Fruit fly (Drosophila melanogaster) whole organism, embryonic: ENCODE data around the gene CG14220.

ENCODE experiments used
- Ada2b ChIP-seq: fragments of 200-800 bp; sonication (Bioruptor generic); IDR thresholded peaks from 2 replicates; pipeline ENCODE4 v1.3.6; 2022; ENCODE audit warnings: missing biosample characterization, missing genetic modification characterization
- CG10565 ChIP-seq: fragments of 200-800 bp; sonication (Bioruptor generic); optimal IDR thresholded peaks from 3 replicates; lab custom pipeline; 2016; ENCODE audit warnings: missing biosample characterization, mild to moderate bottlenecking, missing genetic modification characterization
- CG10959 ChIP-seq: fragments of 200-800 bp; sonication (Bioruptor generic); IDR thresholded peaks from 2 replicates; pipeline ENCODE4 v1.3.6; 2022; ENCODE audit warnings: missing biosample characterization, missing genetic modification characterization
- CG11696 ChIP-seq: fragments of 200-800 bp; sonication (Bioruptor generic); IDR thresholded peaks from 2 replicates; pipeline ENCODE4 v1.3.6; 2022; ENCODE audit warnings: missing biosample characterization, missing genetic modification characterization
- CG12104 ChIP-seq: fragments of 200-800 bp; sonication (Bioruptor generic); optimal IDR thresholded peaks from 3 replicates; lab custom pipeline; 2016; ENCODE audit warnings: missing biosample characterization, missing genetic modification characterization
- CG12155 ChIP-seq: fragments of 200-800 bp; sonication (Bioruptor generic); optimal IDR thresholded peaks from 3 replicates; lab custom pipeline; 2016; ENCODE audit warnings: missing biosample characterization, missing genetic modification characterization
- CG12769 ChIP-seq: fragments of 200-800 bp; sonication (Bioruptor generic); optimal IDR thresholded peaks from 2 replicates; lab custom pipeline; 2019; ENCODE audit warnings: missing biosample characterization, mild to moderate bottlenecking, missing genetic modification characterization, moderate library complexity
- CG14860 ChIP-seq: fragments of 200-800 bp; sonication (Bioruptor generic); IDR thresholded peaks from 3 replicates; pipeline ENCODE4 v1.3.6; 2022; ENCODE audit warnings: missing biosample characterization, missing genetic modification characterization; ENCODE audit not compliant: partially characterized antibody
- CG1602 ChIP-seq: fragments of 200-800 bp; sonication (Bioruptor generic); optimal IDR thresholded peaks from 3 replicates; lab custom pipeline; 2016; ENCODE audit warnings: missing biosample characterization, missing genetic modification characterization
- CG1647 ChIP-seq: fragments of 200-800 bp; sonication (Bioruptor generic); optimal IDR thresholded peaks from 3 replicates; lab custom pipeline; 2016; ENCODE audit warnings: missing biosample characterization, missing genetic modification characterization
- CG16815 ChIP-seq: fragments of 200-800 bp; sonication (Bioruptor generic); optimal IDR thresholded peaks from 3 replicates; lab custom pipeline; 2017; ENCODE audit warnings: missing biosample characterization, mild to moderate bottlenecking, missing genetic modification characterization
- CG17359 ChIP-seq: fragments of 200-800 bp; sonication (Bioruptor generic); optimal IDR thresholded peaks from 3 replicates; lab custom pipeline; 2018; ENCODE audit warnings: missing biosample characterization, mild to moderate bottlenecking, missing genetic modification characterization, moderate library complexity
- CG17385 ChIP-seq: fragments of 200-800 bp; sonication (Bioruptor generic); optimal IDR thresholded peaks from 3 replicates; lab custom pipeline; 2018; ENCODE audit warnings: missing biosample characterization, mild to moderate bottlenecking, missing genetic modification characterization
- CG17612 ChIP-seq: fragments of 200-800 bp; sonication (Bioruptor generic); IDR thresholded peaks from 2 replicates; pipeline ENCODE4 v1.3.6; 2022; ENCODE audit warnings: missing biosample characterization, missing genetic modification characterization
- CG2889 ChIP-seq: fragments of 200-800 bp; sonication (Bioruptor generic); IDR thresholded peaks from 3 replicates; pipeline ENCODE4 v1.3.6; 2022; ENCODE audit warnings: missing biosample characterization, missing genetic modification characterization
- CG30403 ChIP-seq: fragments of 200-800 bp; sonication (Bioruptor generic); optimal IDR thresholded peaks from 3 replicates; lab custom pipeline; 2016; ENCODE audit warnings: missing biosample characterization, missing genetic modification characterization
- CG31224 ChIP-seq: fragments of 200-800 bp; sonication (Bioruptor generic); IDR thresholded peaks from 2 replicates; pipeline ENCODE4 v1.3.6; 2022; ENCODE audit warnings: missing biosample characterization, missing genetic modification characterization
- CG32772 ChIP-seq: fragments of 200-800 bp; sonication (Bioruptor generic); IDR thresholded peaks from 2 replicates; pipeline ENCODE4 v1.3.6; 2022; ENCODE audit warnings: missing biosample characterization, missing genetic modification characterization
- CG34224 ChIP-seq: fragments of 200-800 bp; sonication (Bioruptor generic); IDR thresholded peaks from 3 replicates; pipeline ENCODE4 v1.3.6; 2022; ENCODE audit warnings: missing biosample characterization, missing genetic modification characterization; ENCODE audit not compliant: partially characterized antibody
- CG6813 ChIP-seq: fragments of 200-800 bp; sonication (Bioruptor generic); optimal IDR thresholded peaks from 2 replicates; lab custom pipeline; 2017; ENCODE audit warnings: missing biosample characterization, missing genetic modification characterization, mild to moderate bottlenecking, moderate library complexity, missing genetic modification reagents
- CG7786 ChIP-seq: fragments of 200-800 bp; sonication (Bioruptor generic); optimal IDR thresholded peaks from 2 replicates; lab custom pipeline; 2016; ENCODE audit warnings: missing biosample characterization, missing genetic modification characterization
- CG8089 ChIP-seq: fragments of 200-800 bp; sonication (Bioruptor generic); optimal IDR thresholded peaks from 3 replicates; lab custom pipeline; 2016; ENCODE audit warnings: missing biosample characterization, missing genetic modification characterization
- CG8924 ChIP-seq: fragments of 200-800 bp; optimal IDR thresholded peaks from 3 replicates; lab custom pipeline; 2019; ENCODE audit warnings: missing biosample characterization, mild to moderate bottlenecking, missing genetic modification characterization, moderate library complexity
- CG9797 ChIP-seq: fragments of 200-800 bp; sonication (Bioruptor generic); optimal IDR thresholded peaks from 3 replicates; lab custom pipeline; 2018; ENCODE audit warnings: missing biosample characterization, mild to moderate bottlenecking, missing genetic modification characterization
- CHES-1-like ChIP-seq: fragments of 200-800 bp; sonication (Bioruptor generic); optimal IDR thresholded peaks from 2 replicates; lab custom pipeline; 2016; ENCODE audit warnings: missing biosample characterization, missing genetic modification characterization
- Eip74EF ChIP-seq, 2 experiments: fragments of 200-800 bp in 1 of 2; fragments of >200 bp in 1 of 2; sonication (Bioruptor generic) in 1 of 2; optimal IDR thresholded peaks; 2 replicates each; lab custom pipeline; 2017 to 2019; ENCODE audit warnings: missing biosample characterization in 2 of 2, missing genetic modification characterization in 2 of 2, mild to moderate bottlenecking in 1 of 2, moderate library complexity in 1 of 2
- Elba2 ChIP-seq: fragments of 200-800 bp; sonication (Bioruptor generic); optimal IDR thresholded peaks from 3 replicates; lab custom pipeline; 2016; ENCODE audit warnings: missing biosample characterization, missing genetic modification characterization
- HHEX ChIP-seq: fragments of 200-800 bp; sonication (Bioruptor generic); optimal IDR thresholded peaks from 3 replicates; lab custom pipeline; 2017; ENCODE audit warnings: missing biosample characterization, mild to moderate bottlenecking, missing genetic modification characterization, missing genetic modification reagents
- Mes4 ChIP-seq: fragments of 200-800 bp; sonication (Bioruptor generic); optimal IDR thresholded peaks from 2 replicates; lab custom pipeline; 2016; ENCODE audit warnings: missing biosample characterization, missing genetic modification characterization
- Oaz ChIP-seq: fragments of 200-800 bp; sonication (Bioruptor generic); IDR thresholded peaks from 2 replicates; pipeline ENCODE4 v1.3.6; 2022; ENCODE audit warnings: missing biosample characterization, missing genetic modification characterization
- Oli ChIP-seq: fragments of 200-800 bp; sonication (Bioruptor generic); optimal IDR thresholded peaks from 2 replicates; lab custom pipeline; 2018; ENCODE audit warnings: missing biosample characterization, mild to moderate bottlenecking, missing genetic modification characterization, moderate library complexity
- PHDP ChIP-seq: fragments of 200-800 bp; sonication (Bioruptor generic); optimal IDR thresholded peaks from 3 replicates; lab custom pipeline; 2018; ENCODE audit warnings: missing biosample characterization, mild to moderate bottlenecking, missing genetic modification characterization, moderate library complexity
- TFAM ChIP-seq: fragments of 200-800 bp; sonication (Bioruptor generic); optimal IDR thresholded peaks from 2 replicates; lab custom pipeline; 2017; ENCODE audit warnings: missing biosample characterization, missing genetic modification characterization, inconsistent platforms
- ash1 ChIP-seq: fragments of 200-800 bp; sonication (Bioruptor generic); optimal IDR thresholded peaks from 2 replicates; lab custom pipeline; 2018; ENCODE audit warnings: missing biosample characterization, mild to moderate bottlenecking, missing genetic modification characterization
- bab2 ChIP-seq: fragments of 200-800 bp; sonication (Bioruptor generic); optimal IDR thresholded peaks from 2 replicates; lab custom pipeline; 2016; ENCODE audit warnings: missing biosample characterization, missing genetic modification characterization
- cad ChIP-seq: fragments of >200 bp; optimal IDR thresholded peaks from 2 replicates; lab custom pipeline; 2017; ENCODE audit warnings: missing biosample characterization, missing genetic modification characterization
- esg ChIP-seq: fragments of 200-800 bp; sonication (Bioruptor generic); conservative IDR thresholded peaks from 2 replicates; pipeline ENCODE4 v1.3.6; 2022; ENCODE audit warnings: missing biosample characterization, missing genetic modification characterization
- eyg ChIP-seq: fragments of 200-800 bp; sonication (Bioruptor generic); optimal IDR thresholded peaks from 3 replicates; lab custom pipeline; 2016; ENCODE audit warnings: missing biosample characterization, missing genetic modification characterization
- ind ChIP-seq: fragments of 200-800 bp; sonication (Bioruptor generic); optimal IDR thresholded peaks from 3 replicates; lab custom pipeline; 2016; ENCODE audit warnings: missing biosample characterization, missing genetic modification characterization
- pb ChIP-seq: fragments of 200-800 bp; sonication (Bioruptor generic); optimal IDR thresholded peaks from 3 replicates; lab custom pipeline; 2016; ENCODE audit warnings: missing biosample characterization, missing genetic modification characterization
- pfk ChIP-seq: fragments of 200-800 bp; sonication (Bioruptor generic); optimal IDR thresholded peaks from 2 replicates; lab custom pipeline; 2018; ENCODE audit warnings: missing biosample characterization, mild to moderate bottlenecking, missing genetic modification characterization, moderate library complexity
- pho ChIP-seq: fragments of 200-800 bp; sonication (Bioruptor generic); optimal IDR thresholded peaks from 2 replicates; lab custom pipeline; 2016; ENCODE audit warnings: missing biosample characterization, missing genetic modification characterization
- sens ChIP-seq: fragments of 200-800 bp; sonication (Bioruptor generic); peaks from one replicate; lab custom pipeline; 2016; ENCODE audit warnings: missing biosample characterization, missing genetic modification characterization
- sens-2 ChIP-seq: fragments of 200-800 bp; sonication (Bioruptor generic); IDR thresholded peaks from 2 replicates; pipeline ENCODE4 v1.3.6; 2022; ENCODE audit warnings: missing biosample characterization, missing genetic modification characterization
- sqz ChIP-seq: fragments of 200-800 bp; sonication (Bioruptor generic); optimal IDR thresholded peaks from 3 replicates; lab custom pipeline; 2018; ENCODE audit warnings: missing biosample characterization, mild to moderate bottlenecking, missing genetic modification characterization
- sr ChIP-seq: fragments of 200-800 bp; sonication (Bioruptor generic); IDR thresholded peaks from 3 replicates; pipeline ENCODE4 v1.3.6; 2022; ENCODE audit warnings: missing biosample characterization, missing genetic modification characterization
- sug ChIP-seq: fragments of 200-800 bp; optimal IDR thresholded peaks from 2 replicates; lab custom pipeline; 2019; ENCODE audit warnings: missing biosample characterization, mild to moderate bottlenecking, missing genetic modification characterization, moderate library complexity
- tll ChIP-seq, 2 experiments: fragments of 200-800 bp in 1 of 2; fragments of >200 bp in 1 of 2; sonication (Bioruptor generic) in 1 of 2; optimal IDR thresholded peaks; 2 replicates each; lab custom pipeline; 2017 to 2019; ENCODE audit warnings: missing biosample characterization in 2 of 2, missing genetic modification characterization in 2 of 2, mild to moderate bottlenecking in 1 of 2, moderate library complexity in 1 of 2
- ttk ChIP-seq: fragments of 200-800 bp; sonication (Bioruptor generic); IDR thresholded peaks from 2 replicates; pipeline ENCODE4 v2.1.2; 2022; ENCODE audit warnings: missing biosample characterization, missing genetic modification characterization
- tx ChIP-seq: fragments of 200-800 bp; sonication (Bioruptor generic); optimal IDR thresholded peaks from 2 replicates; lab custom pipeline; 2016; ENCODE audit warnings: missing biosample characterization, missing genetic modification characterization
- wdn ChIP-seq: fragments of 200-800 bp; sonication (Bioruptor generic); IDR thresholded peaks from 2 replicates; pipeline ENCODE4 v1.3.6; 2022; ENCODE audit warnings: missing biosample characterization, missing genetic modification characterization

The CG14220 gene

DNA sequence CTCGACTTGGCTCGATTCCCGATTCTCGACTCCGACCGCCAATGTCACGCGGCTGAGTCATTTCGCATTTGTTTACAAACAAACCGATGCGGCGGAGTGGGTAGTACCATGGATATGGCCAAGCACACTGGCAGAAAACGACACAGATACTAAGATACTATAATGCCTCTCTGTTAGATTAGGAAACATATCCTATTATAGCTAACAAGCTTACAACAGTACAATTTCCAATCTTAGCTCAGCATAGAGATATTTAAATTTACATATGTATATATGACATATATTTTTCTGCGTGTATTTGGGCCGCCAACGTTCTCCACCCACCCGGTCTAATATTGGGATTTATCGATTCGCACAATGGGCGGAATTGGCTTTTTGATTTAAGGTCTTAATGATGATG is 2.3 kb upstream of the CG14220 start (continued):
- peak; percentile 74 for TF ChIP-seq CG6813 (GFP tag; lab: Kevin White, UChicago)
- peak; percentile 47 for TF ChIP-seq CG1647 (GFP tag; lab: Kevin White, UChicago)
- TF ChIP-seq bab2 (GFP tag; lab: Kevin White, UChicago) = peak; percentile 43
- peak; percentile 72 for TF ChIP-seq CG8924 (tag; lab: Kevin White, UChicago)
- no peak for TF ChIP-seq CG9797
- peak in 1 of 2 experiments; percentile 55 for TF ChIP-seq Eip74EF (GFP tag; optimal IDR thresholded peaks at IDR 0.05; lab: Kevin White, UChicago)
- TF ChIP-seq CG17612 (GFP tag; lab: Robert Waterston, UW) = no peak
- no peak for TF ChIP-seq pb (GFP tag; lab: Kevin White, UChicago)
- TF ChIP-seq TFAM (GFP tag; lab: Kevin White, UChicago) = no peak
- no peak for TF ChIP-seq ash1 (GFP tag; lab: Kevin White, UChicago)
- peak; percentile 91 for TF ChIP-seq Ada2b
- peak; percentile 74 for TF ChIP-seq esg (GFP tag; lab: Robert Waterston, UW)
- peak; percentile 78 for TF ChIP-seq HHEX
- TF ChIP-seq CG34224 (GFP tag; lab: Robert Waterston, UW) = no peak
- peak; percentile 48 for TF ChIP-seq pho
- TF ChIP-seq CG11696 (GFP tag; lab: Robert Waterston, UW) = 0 out of 2 replicates have a peak, but pooled peaks have one; percentile 52
- no peak for TF ChIP-seq CG10565 (GFP tag; lab: Kevin White, UChicago)
- peak; percentile 76 for TF ChIP-seq Oaz
- TF ChIP-seq CG12769 = peak; percentile 94
- TF ChIP-seq CG16815 (GFP tag; lab: Kevin White, UChicago) = peak; percentile 31
- TF ChIP-seq tx (GFP tag; lab: Kevin White, UChicago) = peak; percentile 20
- TF ChIP-seq CG32772 (GFP tag; lab: Robert Waterston, UW) = peak; percentile 66; the same call in 1 of the 2 replicates
- TF ChIP-seq Oli (tag; lab: Kevin White, UChicago) = peak; percentile 78
- TF ChIP-seq CHES-1-like (GFP tag; lab: Kevin White, UChicago) = peak; percentile 44
- TF ChIP-seq CG17359 (tag; lab: Kevin White, UChicago) = peak; percentile 81
- TF ChIP-seq Mes4 = no peak
- peak; percentile 69 for TF ChIP-seq CG17385 (GFP tag; lab: Kevin White, UChicago)
- TF ChIP-seq CG30403 (GFP tag; lab: Kevin White, UChicago) = peak; percentile 74
- peak; percentile 92 for TF ChIP-seq sens (GFP tag; lab: Kevin White, UChicago)
- TF ChIP-seq Elba2 (GFP tag; lab: Kevin White, UChicago) = no peak
- peak; percentile 38 for TF ChIP-seq CG7786 (GFP tag; lab: Kevin White, UChicago)
- peak; percentile 73 for TF ChIP-seq CG2889 (GFP tag; lab: Robert Waterston, UW)
- peak; percentile 80 for TF ChIP-seq CG12155
- peak; percentile 71 for TF ChIP-seq PHDP
- peak; percentile 73 for TF ChIP-seq CG10959 (GFP tag; lab: Robert Waterston, UW)
- TF ChIP-seq tll (GFP tag; optimal IDR thresholded peaks at IDR 0.05; lab: Kevin White, UChicago) = no peak
- no peak for TF ChIP-seq cad (GFP tag; lab: Kevin White, UChicago)
- peak; percentile 67 for TF ChIP-seq wdn (GFP tag; lab: Robert Waterston, UW)
- TF ChIP-seq ttk (GFP tag; lab: Robert Waterston, UW) = 0 out of 2 replicates have a peak, but pooled peaks have one; percentile 56
- TF ChIP-seq sens-2 (GFP tag; lab: Robert Waterston, UW) = peak; percentile 62; the same call in 1 of the 2 replicates
- TF ChIP-seq pfk (GFP tag; lab: Kevin White, UChicago) = no peak
- TF ChIP-seq sr (GFP tag; lab: Robert Waterston, UW) = peak; percentile 72; the same call in 2 of the 3 replicates
- peak; percentile 82 for TF ChIP-seq sug (tag; lab: Kevin White, UChicago)
- TF ChIP-seq eyg = no peak
- no peak for TF ChIP-seq CG14860
- TF ChIP-seq CG1602 (GFP tag; lab: Kevin White, UChicago) = peak; percentile 39
- peak; percentile 5 for TF ChIP-seq sqz (GFP tag; lab: Kevin White, UChicago)
- peak; percentile 83 for TF ChIP-seq CG31224 (GFP tag; lab: Robert Waterston, UW)
- TF ChIP-seq ind (GFP tag; lab: Kevin White, UChicago) = peak; percentile 76
- no peak for TF ChIP-seq CG8089 (GFP tag; lab: Kevin White, UChicago)
- TF ChIP-seq CG12104 (GFP tag; lab: Kevin White, UChicago) = peak; percentile 30
